Fruit fly (Drosophila melanogaster) whole organism: ENCODE results near the gene CG3939.

Experiments used
- CG8478 ChIP-seq: fragments of >200 bp; optimal IDR thresholded peaks from 2 replicates; lab custom pipeline; 2018; ENCODE audit warnings: inconsistent platforms
- Dll ChIP-seq: fragments of >200 bp; optimal IDR thresholded peaks from 2 replicates; lab custom pipeline; 2017
- EcR ChIP-seq, 2 experiments: fragments of >200 bp; optimal IDR thresholded peaks; 2 replicates each; lab custom pipeline; 2017; ENCODE audit warnings: missing biosample characterization in 2 of 2, missing genetic modification characterization in 2 of 2, missing genetic modification reagents in 2 of 2
- pan ChIP-seq: fragments of >200 bp; optimal IDR thresholded peaks from 2 replicates; lab custom pipeline; 2017
- psq ChIP-seq: fragments of >200 bp; optimal IDR thresholded peaks from 2 replicates; lab custom pipeline; 2017
- usp ChIP-seq: fragments of >200 bp; optimal IDR thresholded peaks from 2 replicates; lab custom pipeline; 2017; ENCODE audit warnings: missing biosample characterization, missing genetic modification characterization, mixed read lengths

CG3939 gene

DNA sequence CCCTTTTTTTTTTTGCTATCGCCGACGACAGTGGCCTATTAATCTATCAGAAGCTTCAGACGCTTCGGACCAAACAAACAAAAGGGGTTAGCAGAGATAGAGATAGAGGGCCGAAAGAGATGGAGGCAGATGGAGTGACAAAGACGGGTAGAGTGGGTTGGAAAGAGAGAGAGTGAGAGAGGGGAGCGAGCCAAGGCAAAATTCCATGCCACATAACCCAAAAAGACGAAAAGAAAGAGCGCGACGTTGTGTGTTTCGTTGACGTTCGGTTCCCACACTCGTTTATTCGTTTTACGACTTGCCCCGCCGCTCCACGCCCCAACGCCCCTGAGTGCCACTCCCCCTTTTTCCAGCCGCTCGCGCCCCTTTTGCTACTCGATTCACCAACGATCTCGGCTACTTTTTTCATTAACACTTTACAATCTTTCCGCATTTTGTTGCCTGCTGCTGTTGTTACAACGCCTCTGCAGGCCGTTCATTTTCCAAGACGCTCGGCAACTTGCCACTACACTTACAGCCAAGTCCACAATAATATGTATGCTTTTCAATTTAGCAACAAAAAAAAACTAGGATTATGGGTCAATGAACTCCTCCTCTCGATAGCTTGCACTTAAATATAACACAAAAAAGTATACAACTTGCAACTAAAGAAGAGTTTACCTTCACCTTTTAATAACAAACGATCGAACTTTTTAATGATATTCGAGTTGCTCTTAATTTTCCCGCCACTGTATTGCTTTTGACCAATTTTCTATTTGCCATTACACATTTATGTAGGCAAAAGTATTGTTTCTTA, 31.4 kb upstream of the CG3939 start:
- TF ChIP-seq psq (lab: Kevin White, UChicago) (no peak), EcR (GFP tag; optimal IDR thresholded peaks at IDR 0.05; lab: Kevin White, UChicago) (no peak), usp (GFP tag; lab: Kevin White, UChicago) (no peak), pan (lab: Kevin White, UChicago) (no peak), Dll (lab: Kevin White, UChicago) (no peak), CG8478 (lab: Kevin White, UChicago) (no peak)

DNA sequence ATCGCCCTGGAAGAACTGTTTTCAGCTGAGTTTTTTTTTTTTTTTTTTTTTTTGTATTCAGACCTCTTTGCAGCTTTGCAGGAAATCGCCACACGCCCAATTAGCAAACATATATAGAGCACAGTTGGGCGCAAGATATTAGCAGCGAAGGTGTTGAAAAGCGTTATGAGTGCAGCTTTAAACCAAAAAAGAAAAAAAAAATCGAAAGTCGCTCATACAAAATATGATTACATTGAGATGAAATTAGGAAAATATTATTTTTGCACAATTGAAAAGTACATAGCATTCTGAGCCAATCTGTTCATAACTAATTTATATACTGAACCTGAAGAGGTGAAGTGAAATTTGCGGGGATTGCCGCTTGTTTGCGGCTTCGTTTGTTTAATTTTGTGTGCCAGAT, 27.8 kb upstream of the CG3939 start:
- TF ChIP-seq CG8478 (lab: Kevin White, UChicago) (no peak), psq (lab: Kevin White, UChicago) (no peak), Dll (lab: Kevin White, UChicago) (no peak), EcR (GFP tag; optimal IDR thresholded peaks at IDR 0.05; lab: Kevin White, UChicago) (no peak), usp (GFP tag; lab: Kevin White, UChicago) (no peak), pan (lab: Kevin White, UChicago) (no peak)

DNA sequence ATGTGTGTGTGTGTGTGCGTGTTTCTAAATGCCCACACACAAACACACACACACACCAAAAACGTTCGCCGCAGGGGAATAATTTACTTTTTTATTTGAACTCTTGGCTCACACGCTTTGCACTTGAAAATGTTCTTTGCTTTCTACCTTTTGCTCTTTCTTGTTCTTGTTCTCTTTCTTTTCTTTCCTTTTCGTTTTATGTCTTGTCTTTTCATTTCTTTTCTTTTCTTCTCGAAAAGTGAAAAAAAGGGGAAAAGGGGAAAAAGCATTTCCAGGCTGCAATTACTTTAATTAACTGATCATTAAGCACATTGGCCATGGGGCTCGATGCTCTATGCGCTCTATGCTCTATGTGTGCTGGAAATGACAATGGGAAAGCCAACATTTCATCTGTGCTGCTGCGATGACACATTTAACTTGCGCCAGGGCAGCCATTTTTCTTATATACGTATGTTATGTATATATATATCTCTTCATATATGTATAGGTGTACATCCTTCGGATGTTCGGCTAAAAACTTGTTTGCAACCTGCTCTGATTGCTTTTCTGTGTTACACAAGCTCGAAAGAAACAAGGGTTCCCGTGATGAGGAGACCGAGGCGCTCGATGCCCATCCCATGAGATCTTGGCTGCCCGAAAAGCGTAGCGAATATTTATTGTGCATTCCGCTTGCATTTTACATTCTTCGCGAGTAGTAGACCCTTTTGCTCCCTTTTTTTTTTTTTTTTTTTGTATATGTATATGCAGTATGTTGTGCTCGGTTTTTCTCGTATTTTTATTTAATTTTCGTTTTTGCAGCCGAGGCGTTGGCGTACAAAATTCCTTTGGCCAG, 23.9 kb upstream of the CG3939 start:
- TF ChIP-seq psq (lab: Kevin White, UChicago) = no peak
- TF ChIP-seq EcR (GFP tag; optimal IDR thresholded peaks at IDR 0.05; lab: Kevin White, UChicago) = no peak
- no peak for TF ChIP-seq Dll (lab: Kevin White, UChicago)
- TF ChIP-seq CG8478 (lab: Kevin White, UChicago) = no peak
- no peak for TF ChIP-seq pan (lab: Kevin White, UChicago)

DNA sequence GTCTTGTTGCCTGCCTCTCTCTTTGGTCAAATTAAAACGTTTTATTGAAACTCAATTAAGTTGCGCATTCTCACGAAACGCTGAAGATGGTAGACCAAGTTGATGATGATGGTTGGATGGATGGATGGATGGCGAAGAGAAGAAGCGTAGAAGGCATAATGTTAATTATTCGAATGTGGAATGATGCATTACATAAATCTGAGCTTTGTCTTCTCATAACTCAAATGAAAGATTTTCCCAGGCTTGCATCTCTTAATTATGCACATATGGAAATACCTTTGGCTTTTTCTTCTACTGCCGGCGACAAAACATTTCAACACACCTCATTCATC, 23.4 kb upstream of the CG3939 start:
- TF ChIP-seq EcR (GFP tag; optimal IDR thresholded peaks at IDR 0.05; lab: Kevin White, UChicago) = no peak
- no peak for TF ChIP-seq CG8478 (lab: Kevin White, UChicago)
- TF ChIP-seq psq (lab: Kevin White, UChicago) = no peak
- no peak for TF ChIP-seq usp (GFP tag; lab: Kevin White, UChicago)
- no peak for TF ChIP-seq pan (lab: Kevin White, UChicago)
- TF ChIP-seq Dll (lab: Kevin White, UChicago) = no peak

DNA sequence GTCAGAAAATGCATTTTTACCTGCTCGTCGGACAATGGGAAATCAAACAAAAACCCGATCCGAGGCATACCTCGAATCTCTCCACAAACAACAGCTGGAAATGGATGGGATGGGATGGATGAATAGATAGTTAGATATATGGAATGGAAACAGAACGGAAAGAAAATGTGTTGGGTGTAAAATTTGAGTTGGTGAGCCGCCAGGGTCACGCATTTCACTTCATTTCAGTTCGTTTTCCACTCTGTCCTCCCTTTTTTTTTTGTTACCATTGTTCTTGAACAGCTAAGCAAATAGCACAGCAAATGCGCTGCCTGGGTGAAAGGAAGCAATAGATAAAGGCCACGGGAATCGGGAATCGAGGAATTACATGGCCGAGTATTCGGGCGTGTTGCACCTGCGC, 22.5 kb upstream of the CG3939 start:
- no peak for TF ChIP-seq pan (lab: Kevin White, UChicago)
- no peak for TF ChIP-seq EcR (GFP tag; optimal IDR thresholded peaks at IDR 0.05; lab: Kevin White, UChicago)
- TF ChIP-seq CG8478 (lab: Kevin White, UChicago) = no peak
- no peak for TF ChIP-seq Dll (lab: Kevin White, UChicago)
- TF ChIP-seq psq (lab: Kevin White, UChicago) = no peak
- TF ChIP-seq usp (GFP tag; lab: Kevin White, UChicago) = no peak

DNA sequence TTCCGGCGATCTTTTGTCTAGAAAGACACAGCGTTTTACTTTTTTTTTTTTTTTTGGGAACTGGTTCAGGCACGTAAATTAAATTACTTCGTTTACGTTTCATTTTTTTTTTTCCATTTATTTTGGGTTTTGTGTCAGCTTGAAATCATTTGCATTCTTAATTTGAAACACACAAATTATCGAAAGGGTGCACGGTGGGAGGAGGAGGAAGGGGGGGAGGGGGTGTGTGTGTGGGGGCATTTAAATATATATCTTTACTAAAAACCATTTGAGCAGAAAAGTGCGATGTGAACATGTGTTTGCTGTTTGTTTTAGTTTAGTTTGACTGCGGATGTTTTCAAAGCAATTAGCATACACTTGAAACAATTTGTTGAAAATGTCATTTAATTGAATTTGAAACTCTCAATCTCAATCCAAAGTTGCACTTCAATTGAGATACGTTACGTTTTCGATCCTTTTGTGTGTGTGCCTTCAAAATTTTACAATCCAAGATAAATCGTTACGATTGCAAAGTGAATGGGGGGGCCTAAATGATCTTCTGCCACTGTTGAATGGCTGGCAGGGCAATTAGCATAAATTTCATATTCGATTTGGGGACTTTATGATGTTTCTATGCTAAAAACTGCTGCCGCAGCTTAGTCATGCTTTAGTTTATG, 17.6 kb upstream of the CG3939 start:
- TF ChIP-seq Dll (lab: Kevin White, UChicago) = no peak

- no peak for TF ChIP-seq pan (lab: Kevin White, UChicago)
- no peak for TF ChIP-seq EcR (GFP tag; optimal IDR thresholded peaks at IDR 0.05; lab: Kevin White, UChicago)
Observed at dm6 chrX:3158620-3159019, 16.2 kb upstream of the CG3939 start.

DNA sequence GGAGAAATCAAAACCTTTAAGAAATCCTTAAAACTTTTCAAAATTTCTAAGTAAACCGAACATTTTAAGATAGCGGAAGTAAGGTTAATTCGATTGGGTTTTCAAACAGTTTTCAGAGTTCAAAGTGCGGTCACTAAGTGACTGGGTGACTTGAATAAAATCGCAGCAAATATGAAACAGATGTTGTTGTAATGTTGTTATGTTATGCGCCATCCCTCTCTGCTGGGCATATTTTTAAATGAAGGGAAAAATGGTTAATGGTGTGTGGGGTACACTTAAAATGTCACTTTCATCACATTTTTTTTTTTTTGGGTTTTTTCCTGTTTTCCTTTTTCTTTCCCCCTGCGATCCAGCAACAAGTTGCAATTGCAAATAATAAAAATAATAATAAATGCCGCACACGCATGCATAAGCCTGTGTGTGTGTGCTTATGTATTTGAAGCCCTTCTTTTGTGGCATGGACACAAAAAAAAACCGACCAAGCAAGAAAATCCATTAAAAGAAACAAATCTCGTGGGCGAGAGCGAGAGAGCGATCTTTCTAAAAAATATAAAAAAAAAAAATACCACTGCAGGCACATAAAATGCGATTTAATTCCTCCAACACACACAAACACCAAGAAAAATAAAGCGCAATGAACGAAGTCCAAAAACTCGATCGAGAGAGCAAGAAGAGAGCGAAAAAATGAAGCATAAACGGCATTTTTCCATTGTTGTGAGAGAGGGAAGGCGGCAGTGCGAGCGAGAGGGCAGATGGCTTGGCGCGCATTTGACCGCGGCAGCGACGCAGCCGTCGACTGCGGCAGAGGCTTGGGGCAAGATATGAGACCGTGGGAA, 13.1 kb upstream of the CG3939 start:
- TF ChIP-seq psq (lab: Kevin White, UChicago) (no peak), CG8478 (lab: Kevin White, UChicago) (peak; percentile 20)

- TF ChIP-seq Dll (lab: Kevin White, UChicago) (peak; percentile 76), pan (lab: Kevin White, UChicago) (no peak)
Observed at dm6 chrX:3162405-3163256, 12.2 kb upstream of the CG3939 start.

DNA sequence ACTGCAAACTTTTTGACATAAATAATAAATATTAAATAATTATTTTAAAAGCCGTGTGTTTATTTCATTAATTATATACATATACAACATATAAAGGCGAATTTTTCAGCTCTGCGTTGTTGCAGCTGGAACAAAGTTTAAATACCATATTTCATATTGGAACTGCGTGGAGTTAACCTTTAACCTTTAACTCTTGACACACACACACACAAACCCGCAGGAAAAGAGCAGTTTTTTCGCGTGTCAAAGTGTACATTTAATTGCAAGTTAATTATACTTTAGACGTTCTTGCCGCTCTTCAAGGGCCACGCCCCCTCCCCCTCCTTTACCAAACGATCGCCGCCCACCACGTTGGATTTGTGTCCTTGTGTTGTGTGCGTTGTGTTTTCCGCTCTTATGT, 2.6 kb upstream of the CG3939 start:
- TF ChIP-seq pan (lab: Kevin White, UChicago) = no peak
- TF ChIP-seq usp (GFP tag; lab: Kevin White, UChicago) = no peak
- no peak for TF ChIP-seq psq (lab: Kevin White, UChicago)
- TF ChIP-seq CG8478 (lab: Kevin White, UChicago) = no peak
- TF ChIP-seq Dll (lab: Kevin White, UChicago) = no peak
- no peak for TF ChIP-seq EcR (GFP tag; optimal IDR thresholded peaks at IDR 0.05; lab: Kevin White, UChicago)
